Fruit fly (Drosophila melanogaster): ENCODE data around the gene baz.

baz gene

DNA sequence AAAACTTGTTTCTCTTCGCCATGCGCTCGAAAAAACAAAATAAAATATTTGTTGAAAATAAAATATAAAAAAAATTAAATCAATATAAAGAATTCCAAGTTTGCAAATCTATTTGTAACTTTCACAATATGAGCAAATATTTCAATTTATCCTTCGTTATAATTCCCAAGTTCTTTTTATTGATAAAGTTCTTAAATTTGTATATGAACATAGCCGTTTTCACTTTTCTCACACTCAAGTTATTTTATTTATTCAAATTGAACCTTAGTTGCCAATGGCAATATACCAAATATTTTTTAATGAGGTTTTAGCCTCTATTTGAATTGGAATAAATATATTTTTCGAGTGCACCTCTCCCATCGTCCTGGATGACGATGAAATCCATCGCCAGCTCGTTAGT lies 27.1 kb upstream of the baz start:
- peak; percentile 15; the same call in 1 of the 3 replicates for TF ChIP-seq row (GFP tag; IDR thresholded peaks at IDR 0.05)
- peak; percentile 39; the same call in 2 of the 3 replicates for TF ChIP-seq dysf (GFP tag; IDR thresholded peaks at IDR 0.05)
- no peak for TF ChIP-seq onecut (GFP tag; IDR thresholded peaks at IDR 0.05)
- no peak for TF ChIP-seq CG3726 (GFP tag; IDR thresholded peaks at IDR 0.05)
- peak; percentile 18 for TF ChIP-seq CG4424 (GFP tag; optimal IDR thresholded peaks at IDR 0.05)
- TF ChIP-seq CG6813 (GFP tag; optimal IDR thresholded peaks at IDR 0.05): no peak
- TF ChIP-seq CG7786 (GFP tag; optimal IDR thresholded peaks at IDR 0.05): no peak
- TF ChIP-seq Ets97D (GFP tag; optimal IDR thresholded peaks at IDR 0.05): no peak
- no peak for TF ChIP-seq ERR (GFP tag; optimal IDR thresholded peaks at IDR 0.05)
- TF ChIP-seq sens-2 (GFP tag; IDR thresholded peaks at IDR 0.05): no peak
- TF ChIP-seq CG13424 (tag; optimal IDR thresholded peaks at IDR 0.05): peak; percentile 53
- TF ChIP-seq PHDP (tag; optimal IDR thresholded peaks at IDR 0.05): peak; percentile 14
- TF ChIP-seq CG3281 (GFP tag; optimal IDR thresholded peaks at IDR 0.05): peak; percentile 56
- no peak for TF ChIP-seq fd102C (GFP tag; optimal IDR thresholded peaks at IDR 0.05)
- no peak for TF ChIP-seq unpg (GFP tag; optimal IDR thresholded peaks at IDR 0.05)
- peak; percentile 41; the same call in 1 of the 2 replicates for TF ChIP-seq CG32532 (GFP tag; IDR thresholded peaks at IDR 0.05)
- TF ChIP-seq fd3F (GFP tag; optimal IDR thresholded peaks at IDR 0.05): peak; percentile 9
- no peak for TF ChIP-seq CG15601 (tag; optimal IDR thresholded peaks at IDR 0.05)
- TF ChIP-seq crc (GFP tag; optimal IDR thresholded peaks at IDR 0.05): no peak
- no peak for TF ChIP-seq CG9817 (tag; optimal IDR thresholded peaks at IDR 0.05)
- TF ChIP-seq Abd-B (GFP tag; optimal IDR thresholded peaks at IDR 0.05): no peak
- TF ChIP-seq Sox102F (GFP tag; optimal IDR thresholded peaks at IDR 0.05): no peak
- TF ChIP-seq shn (GFP tag; optimal IDR thresholded peaks at IDR 0.05): no peak
- TF ChIP-seq cwo (GFP tag; optimal IDR thresholded peaks at IDR 0.05): peak; percentile 37
- TF ChIP-seq pum (GFP tag; optimal IDR thresholded peaks at IDR 0.05): no peak
- TF ChIP-seq Ravus (GFP tag; IDR thresholded peaks at IDR 0.05): no peak
- no peak for TF ChIP-seq Blimp-1 (GFP tag; optimal IDR thresholded peaks at IDR 0.05)
- TF ChIP-seq CG31388 (GFP tag; optimal IDR thresholded peaks at IDR 0.05): no peak
- TF ChIP-seq tna (GFP tag; IDR thresholded peaks at IDR 0.05; ENCODE audit: partially characterized antibody): no peak
- TF ChIP-seq Fer1 (GFP tag; optimal IDR thresholded peaks at IDR 0.05): peak; percentile 5
- TF ChIP-seq CG12659 (GFP tag; optimal IDR thresholded peaks at IDR 0.05): peak; percentile 13
- TF ChIP-seq CG6689 (GFP tag; IDR thresholded peaks at IDR 0.05): peak; percentile 24; the same call in 1 of the 2 replicates
- TF ChIP-seq Hmx (GFP tag; optimal IDR thresholded peaks at IDR 0.05): no peak
- no peak for TF ChIP-seq btn (GFP tag; optimal IDR thresholded peaks at IDR 0.05)
- TF ChIP-seq CG2202 (tag; optimal IDR thresholded peaks at IDR 0.05): no peak
- no peak for TF ChIP-seq NfI (GFP tag; optimal IDR thresholded peaks at IDR 0.05)
- no peak for TF ChIP-seq Oaz (GFP tag; IDR thresholded peaks at IDR 0.05)
- no peak for TF ChIP-seq CG17912 (GFP tag; optimal IDR thresholded peaks at IDR 0.05)
- peak; percentile 33 for TF ChIP-seq Sox100B (GFP tag; optimal IDR thresholded peaks at IDR 0.05)
- TF ChIP-seq CG14050 (GFP tag; IDR thresholded peaks at IDR 0.05): no peak
- TF ChIP-seq sob (GFP tag; IDR thresholded peaks at IDR 0.05): peak; percentile 37; the same call in 1 of the 2 replicates
- no peak for TF ChIP-seq trem (tag; optimal IDR thresholded peaks at IDR 0.05)
- no peak for TF ChIP-seq CG34376 (GFP tag; optimal IDR thresholded peaks at IDR 0.05)
- TF ChIP-seq CG7745 (tag; optimal IDR thresholded peaks at IDR 0.05): no peak
- TF ChIP-seq CG33557 (GFP tag; optimal IDR thresholded peaks at IDR 0.05): no peak

Measured in whole organism, embryonic.